Worm (Caenorhabditis elegans) whole organism, L3 larva: ENCODE data around the gene F39G3.3.

Experiments used
- ceh-82 ChIP-seq: fragments of 150-350 bp; optimal IDR thresholded peaks from 2 replicates; lab custom pipeline; 2014; ENCODE audit warnings: missing biosample characterization, missing genetic modification characterization
- egl-27 ChIP-seq: sonication (generic microtip); optimal IDR thresholded peaks from 4 replicates; lab custom pipeline; 2017; ENCODE audit warnings: missing biosample characterization, missing genetic modification reagents, missing genetic modification characterization
- elt-3 ChIP-seq, 3 experiments: fragments of 150-350 bp in 1 of 3; sonication (generic microtip) in 2 of 3; optimal IDR thresholded peaks; 2 replicates in 2 of 3; 4 replicates in 1 of 3; lab custom pipeline; 2014 to 2017; ENCODE audit warnings: missing biosample characterization in 3 of 3, missing genetic modification characterization in 3 of 3
- fkh-10 ChIP-seq: sonication (generic microtip); optimal IDR thresholded peaks from 2 replicates; lab custom pipeline; 2017; ENCODE audit warnings: missing biosample characterization, missing genetic modification reagents, missing genetic modification characterization
- hmg-11 ChIP-seq: sonication (generic microtip); optimal IDR thresholded peaks from 2 replicates; lab custom pipeline; 2016; ENCODE audit warnings: missing genetic modification characterization, missing compliant biosample characterization
- pqm-1 ChIP-seq: fragments of 150-350 bp; optimal IDR thresholded peaks from 2 replicates; lab custom pipeline; 2017; ENCODE audit warnings: missing biosample characterization, missing genetic modification characterization, inconsistent platforms
- unc-62 ChIP-seq: fragments of 150-350 bp; sonication (generic microtip); optimal IDR thresholded peaks from 4 replicates; lab custom pipeline; 2014; ENCODE audit warnings: missing biosample characterization, missing genetic modification reagents, missing genetic modification characterization
- zag-1 ChIP-seq: fragments of 150-350 bp; optimal IDR thresholded peaks from 2 replicates; lab custom pipeline; 2014; ENCODE audit warnings: missing biosample characterization, missing genetic modification characterization

DNA sequence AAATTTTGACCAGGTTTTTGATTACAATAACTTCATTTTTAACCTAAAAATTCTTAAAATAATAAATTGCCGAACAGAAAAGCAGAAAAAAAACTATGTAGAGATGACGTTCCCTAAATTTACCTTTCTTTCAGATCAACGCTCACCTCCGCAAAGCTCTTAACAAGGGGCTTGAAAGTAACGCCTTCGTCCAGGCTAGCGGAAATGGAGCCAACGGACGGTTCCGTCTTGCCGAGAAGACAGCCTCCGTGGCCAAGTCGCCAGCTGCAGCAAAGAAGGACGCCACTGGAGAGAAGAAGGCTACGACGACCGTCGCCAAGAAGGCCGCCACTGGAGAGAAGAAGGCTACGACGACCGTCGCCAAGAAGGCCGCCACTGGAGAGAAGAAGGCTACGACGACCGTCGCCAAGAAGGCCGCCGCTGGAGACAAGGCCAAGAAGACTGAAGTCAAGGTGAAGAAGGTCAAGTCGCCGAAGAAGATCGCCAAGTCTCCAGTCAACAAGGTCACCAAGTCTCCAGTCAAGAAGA, 23.0 kb downstream of the F39G3.3 start:
- TF ChIP-seq ceh-82 (no peak), zag-1 (tag; lab: Kevin White, UChicago) (no peak), pqm-1 (tag; lab: Kevin White, UChicago) (no peak), elt-3 (tag; optimal IDR thresholded peaks at IDR 0.05; lab: Kevin White, UChicago) (no peak), egl-27 (tag; lab: Kevin White, UChicago) (no peak), unc-62 (no peak), hmg-11 (no peak), fkh-10 (GFP tag; lab: Kevin White, UChicago) (no peak)
